Fruit fly (Drosophila melanogaster): ENCODE data around the gene CG14989.

Gene CG14989

dm6 chr3L:4071561-4072049 lies 15.8 kb upstream of the CG14989 start, which contains the start of gene wit (continued):
- TF ChIP-seq trem (tag; optimal IDR thresholded peaks at IDR 0.05) (no peak), CG14710 (tag; optimal IDR thresholded peaks at IDR 0.05) (no peak), danr (GFP tag; IDR thresholded peaks at IDR 0.05) (no peak), CG17385 (GFP tag; optimal IDR thresholded peaks at IDR 0.05) (peak; percentile 73), Hsf (GFP tag; optimal IDR thresholded peaks at IDR 0.05) (peak; percentile 26), CG4282 (GFP tag; optimal IDR thresholded peaks at IDR 0.05) (no peak), H15 (GFP tag; IDR thresholded peaks at IDR 0.05) (no peak), CG10654 (GFP tag; optimal IDR thresholded peaks at IDR 0.05) (no peak), GATAe (GFP tag; conservative IDR thresholded peaks at IDR 0.05) (no peak), CG1792 (GFP tag; optimal IDR thresholded peaks at IDR 0.05) (no peak), CG2199 (GFP tag; IDR thresholded peaks at IDR 0.05) (no peak), twi (tag; optimal IDR thresholded peaks at IDR 0.05) (no peak), CG3847 (GFP tag; IDR thresholded peaks at IDR 0.05) (no peak), dysf (GFP tag; IDR thresholded peaks at IDR 0.05) (no peak; the same call in 2 of the 3 replicates), CG7745 (tag; optimal IDR thresholded peaks at IDR 0.05) (no peak), CG9876 (GFP tag; optimal IDR thresholded peaks at IDR 0.05) (no peak), dimm (GFP tag; IDR thresholded peaks at IDR 0.05) (no peak), cad (GFP tag; optimal IDR thresholded peaks at IDR 0.05) (no peak), D19B (GFP tag; optimal IDR thresholded peaks at IDR 0.05) (no peak), Vsx1 (GFP tag; optimal IDR thresholded peaks at IDR 0.05) (peak; percentile 57), knrl (GFP tag; IDR thresholded peaks at IDR 0.05; ENCODE audit: partially characterized antibody) (no peak), Aef1 (GFP tag; IDR thresholded peaks at IDR 0.05) (no peak), abd-A (tag; optimal IDR thresholded peaks at IDR 0.05) (peak; percentile 55), schlank (tag; optimal IDR thresholded peaks at IDR 0.05) (no peak), CG1832 (GFP tag; optimal IDR thresholded peaks at IDR 0.05) (no peak), CG4820 (GFP tag; optimal IDR thresholded peaks at IDR 0.05) (no peak), fd96Cb (tag; optimal IDR thresholded peaks at IDR 0.05) (no peak), CG13424 (tag; optimal IDR thresholded peaks at IDR 0.05) (no peak), CG3726 (GFP tag; IDR thresholded peaks at IDR 0.05) (no peak), pan (optimal IDR thresholded peaks at IDR 0.05) (no peak), pan (GFP tag; optimal IDR thresholded peaks at IDR 0.05 in 1 of 2, IDR thresholded peaks at IDR 0.05 in 1 of 2) (peak in 1 of 2 experiments; percentile 30), row (GFP tag; IDR thresholded peaks at IDR 0.05) (peak; percentile 42; the same call in 1 of the 3 replicates), HLH54F (GFP tag; optimal IDR thresholded peaks at IDR 0.05) (no peak), CG10209 (GFP tag; optimal IDR thresholded peaks at IDR 0.05) (no peak), Sry-β (GFP tag; optimal IDR thresholded peaks at IDR 0.05) (no peak), Mes4 (GFP tag; optimal IDR thresholded peaks at IDR 0.05) (peak; percentile 35), dm (GFP tag; optimal IDR thresholded peaks at IDR 0.05) (no peak), org-1 (GFP tag; optimal IDR thresholded peaks at IDR 0.05) (peak; percentile 31), H2.0 (GFP tag; IDR thresholded peaks at IDR 0.05) (no peak; the same call in 1 of the 2 replicates), cato (GFP tag; optimal IDR thresholded peaks at IDR 0.05; ENCODE audit: borderline replicate concordance) (no peak), disco-r (GFP tag; optimal IDR thresholded peaks at IDR 0.05) (no peak), Nf-YB (GFP tag; optimal IDR thresholded peaks at IDR 0.05) (peak; percentile 41), insv (GFP tag; optimal IDR thresholded peaks at IDR 0.05) (no peak), CG10543 (GFP tag; optimal IDR thresholded peaks at IDR 0.05) (peak; percentile 4), sens (GFP tag) (peak; percentile 65), repo (GFP tag; optimal IDR thresholded peaks at IDR 0.05) (no peak), E2f2 (GFP tag; IDR thresholded peaks at IDR 0.05) (peak; percentile 17; the same call in 1 of the 2 replicates), hbn (GFP tag; IDR thresholded peaks at IDR 0.05; ENCODE audit: partially characterized antibody) (peak; percentile 44), CG31224 (GFP tag; IDR thresholded peaks at IDR 0.05) (no peak), Dll (GFP tag; IDR thresholded peaks at IDR 0.05; ENCODE audit: partially characterized antibody) (peak; percentile 47; the same call in 1 of the 4 replicates), sima (GFP tag; optimal IDR thresholded peaks at IDR 0.05) (no peak)

All from whole organism, embryonic.